Worm (Caenorhabditis elegans) whole organism, L4 larva: ENCODE results near the gene sel-1.
A peak's percentile ranks its signal among the peaks of the same experiment; 100 is the strongest.

ENCODE experiments used
- F44E2.7 ChIP-seq: fragments of 200-800 bp; sonication (Bioruptor generic); IDR thresholded peaks from 2 replicates; pipeline ENCODE4 v2.1.2; 2022; ENCODE audit warnings: missing genetic modification characterization, missing compliant biosample characterization
- F49E8.2 ChIP-seq: sonication (generic microtip); optimal IDR thresholded peaks from 2 replicates; lab custom pipeline; 2016; ENCODE audit warnings: missing compliant biosample characterization, mild to moderate bottlenecking, missing genetic modification characterization, borderline replicate concordance
- R02D3.7 ChIP-seq: fragments of 150-350 bp; sonication (generic microtip); optimal IDR thresholded peaks from 3 replicates; lab custom pipeline; 2014; ENCODE audit warnings: missing biosample characterization, missing genetic modification characterization
- T20F7.1 ChIP-seq: fragments of 200-800 bp; sonication (Bioruptor generic); optimal IDR thresholded peaks from 2 replicates; lab custom pipeline; 2018; ENCODE audit warnings: mild to moderate bottlenecking, missing genetic modification characterization, missing compliant biosample characterization
- T26A8.4 ChIP-seq: fragments of 200-800 bp; sonication (Bioruptor generic); IDR thresholded peaks from 2 replicates; pipeline ENCODE4 v1.3.6; 2022; ENCODE audit warnings: missing genetic modification characterization, missing compliant biosample characterization
- Y48G9A.11 ChIP-seq: fragments of 200-800 bp; sonication (Bioruptor generic); IDR thresholded peaks from 2 replicates; pipeline ENCODE4 v1.3.6; 2022; ENCODE audit warnings: missing genetic modification reagents, missing genetic modification characterization, missing compliant biosample characterization
- Y5F2A.4 ChIP-seq: fragments of 200-800 bp; sonication (Bioruptor generic); optimal IDR thresholded peaks from 2 replicates; lab custom pipeline; 2018; ENCODE audit warnings: mild to moderate bottlenecking, missing genetic modification characterization, missing compliant biosample characterization
- Y75B8A.6 ChIP-seq: fragments of 200-800 bp; sonication (Bioruptor generic); IDR thresholded peaks from 2 replicates; pipeline ENCODE4 v1.3.6; 2022; ENCODE audit warnings: missing genetic modification reagents, missing genetic modification characterization, missing compliant biosample characterization
- ZK337.2 ChIP-seq: fragments of 200-800 bp; sonication (Bioruptor generic); IDR thresholded peaks from 2 replicates; pipeline ENCODE4 v1.3.6; 2022; ENCODE audit warnings: missing genetic modification reagents, missing genetic modification characterization, missing compliant biosample characterization
- ZK546.5 ChIP-seq, 2 experiments: sonication (generic microtip); optimal IDR thresholded peaks; 2 replicates each; lab custom pipeline; 2017; ENCODE audit warnings: missing biosample characterization in 2 of 2, missing genetic modification characterization in 2 of 2
- aha-1 ChIP-seq: fragments of 150-350 bp; peaks from one replicate; lab custom pipeline; 2014; ENCODE audit warnings: missing biosample characterization, missing genetic modification characterization
- aly-2 ChIP-seq: sonication (generic microtip); optimal IDR thresholded peaks from 2 replicates; lab custom pipeline; 2018; ENCODE audit warnings: missing biosample characterization, missing genetic modification characterization
- arid-1 ChIP-seq: fragments of 200-800 bp; sonication (Bioruptor generic); conservative IDR thresholded peaks from 2 replicates; pipeline ENCODE4 v1.3.6; 2022; ENCODE audit warnings: missing genetic modification reagents, missing genetic modification characterization, missing compliant biosample characterization
- ceh-28 ChIP-seq: fragments of 150-350 bp; optimal IDR thresholded peaks from 2 replicates; lab custom pipeline; 2014; ENCODE audit warnings: missing biosample characterization, missing genetic modification reagents, missing genetic modification characterization
- ceh-62 ChIP-seq: sonication (generic microtip); optimal IDR thresholded peaks from 2 replicates; lab custom pipeline; 2017; ENCODE audit warnings: missing biosample characterization, missing genetic modification characterization
- cey-2 ChIP-seq: sonication (generic microtip); optimal IDR thresholded peaks from 3 replicates; lab custom pipeline; 2017; ENCODE audit warnings: missing genetic modification characterization, mild to moderate bottlenecking, missing compliant biosample characterization, antibody characterized with exemption, borderline replicate concordance; ENCODE audit not compliant: insufficient read depth
- dmd-6 ChIP-seq: fragments of 200-800 bp; sonication (Bioruptor generic); IDR thresholded peaks from 2 replicates; pipeline ENCODE4 v1.3.6; 2022; ENCODE audit warnings: missing genetic modification reagents, missing genetic modification characterization, missing compliant biosample characterization
- dmd-9 ChIP-seq: fragments of 200-800 bp; sonication (Bioruptor generic); IDR thresholded peaks from 2 replicates; pipeline ENCODE4 v1.3.6; 2022; ENCODE audit warnings: missing genetic modification reagents, missing genetic modification characterization, missing compliant biosample characterization
- duxl-1 ChIP-seq: sonication (generic microtip); optimal IDR thresholded peaks from 2 replicates; lab custom pipeline; 2016; ENCODE audit warnings: mild to moderate bottlenecking, missing genetic modification characterization, moderate library complexity, missing compliant biosample characterization; ENCODE audit not compliant: poor library complexity
- egl-27 ChIP-seq: sonication (generic microtip); optimal IDR thresholded peaks from 3 replicates; lab custom pipeline; 2017; ENCODE audit warnings: missing biosample characterization, missing genetic modification reagents, missing genetic modification characterization
- hlh-11 ChIP-seq: fragments of 200-800 bp; sonication (Bioruptor generic); optimal IDR thresholded peaks from 2 replicates; lab custom pipeline; 2018; ENCODE audit warnings: mild to moderate bottlenecking, missing genetic modification characterization, missing compliant biosample characterization
- lim-7 ChIP-seq: fragments of 200-800 bp; sonication (Bioruptor generic); IDR thresholded peaks from 2 replicates; pipeline ENCODE4 v1.3.6; 2022; ENCODE audit warnings: missing genetic modification characterization, missing compliant biosample characterization
- lin-1 ChIP-seq: fragments of 200-800 bp; sonication (Bioruptor generic); IDR thresholded peaks from 2 replicates; pipeline ENCODE4 v1.3.6; 2022; ENCODE audit warnings: missing genetic modification reagents, missing genetic modification characterization, missing compliant biosample characterization
- lin-13 ChIP-seq: fragments of 150-350 bp; optimal IDR thresholded peaks from 2 replicates; lab custom pipeline; 2014; ENCODE audit warnings: missing biosample characterization, missing genetic modification reagents, missing genetic modification characterization
- lin-15B ChIP-seq: fragments of 150-350 bp; sonication (generic microtip); optimal IDR thresholded peaks from 3 replicates; lab custom pipeline; 2014; ENCODE audit warnings: missing biosample characterization, missing genetic modification characterization
- madf-5 ChIP-seq, 2 experiments: fragments of 200-800 bp; sonication (Bioruptor generic); IDR thresholded peaks; 2 replicates each; pipeline ENCODE4 v1.3.6; 2022; ENCODE audit warnings: missing compliant biosample characterization in 2 of 2, missing genetic modification characterization in 2 of 2
- mdl-1 ChIP-seq, 2 experiments: fragments of 150-350 bp in 1 of 2; sonication (generic microtip) in 1 of 2; optimal IDR thresholded peaks; 2 replicates each; lab custom pipeline; 2014 to 2017; ENCODE audit warnings: missing biosample characterization in 2 of 2, missing genetic modification characterization in 2 of 2
- mdt-29 ChIP-seq: fragments of 200-800 bp; sonication (Bioruptor generic); IDR thresholded peaks from 2 replicates; pipeline ENCODE4 v1.3.6; 2022; ENCODE audit warnings: missing genetic modification reagents, missing genetic modification characterization, missing compliant biosample characterization
- mep-1 ChIP-seq: fragments of 150-350 bp; sonication (generic microtip); optimal IDR thresholded peaks from 3 replicates; lab custom pipeline; 2014; ENCODE audit warnings: missing biosample characterization, missing genetic modification characterization
- mxl-2 ChIP-seq: fragments of 200-800 bp; sonication (Bioruptor generic); conservative IDR thresholded peaks from 2 replicates; pipeline ENCODE4 v1.3.6; 2022; ENCODE audit warnings: missing genetic modification reagents, missing genetic modification characterization, missing compliant biosample characterization
- mxl-3 ChIP-seq: fragments of 200-800 bp; sonication (Bioruptor generic); optimal IDR thresholded peaks from 2 replicates; lab custom pipeline; 2018; ENCODE audit warnings: mild to moderate bottlenecking, missing genetic modification characterization, missing compliant biosample characterization
- nhr-10 ChIP-seq: fragments of 150-350 bp; optimal IDR thresholded peaks from 2 replicates; lab custom pipeline; 2014; ENCODE audit warnings: missing biosample characterization, missing genetic modification characterization
- nhr-102 ChIP-seq: sonication (generic microtip); optimal IDR thresholded peaks from 2 replicates; lab custom pipeline; 2016; ENCODE audit warnings: mild to moderate bottlenecking, missing genetic modification characterization, moderate library complexity, missing compliant biosample characterization
- nhr-11 ChIP-seq: fragments of 150-350 bp; optimal IDR thresholded peaks from 2 replicates; lab custom pipeline; 2014; ENCODE audit warnings: missing biosample characterization, missing genetic modification characterization
- nhr-237 ChIP-seq: sonication (generic microtip); optimal IDR thresholded peaks from 2 replicates; lab custom pipeline; 2017; ENCODE audit warnings: missing biosample characterization, missing genetic modification characterization
- nhr-25 ChIP-seq: sonication (generic microtip); optimal IDR thresholded peaks from 2 replicates; lab custom pipeline; 2017; ENCODE audit warnings: missing genetic modification characterization, mild to moderate bottlenecking, missing compliant biosample characterization, antibody characterized with exemption, moderate library complexity, borderline replicate concordance; ENCODE audit not compliant: insufficient read depth
- nhr-28 ChIP-seq: fragments of 150-350 bp; optimal IDR thresholded peaks from 2 replicates; lab custom pipeline; 2014; ENCODE audit warnings: missing biosample characterization, missing genetic modification characterization
- nhr-48 ChIP-seq: sonication (generic microtip); optimal IDR thresholded peaks from 2 replicates; lab custom pipeline; 2016; ENCODE audit warnings: mild to moderate bottlenecking, missing genetic modification characterization, missing compliant biosample characterization
- nhr-76 ChIP-seq: fragments of 150-350 bp; optimal IDR thresholded peaks from 2 replicates; lab custom pipeline; 2014; ENCODE audit warnings: missing biosample characterization, missing genetic modification characterization
- pha-4 ChIP-seq, 2 experiments: fragments of 150-350 bp in 1 of 2; fragments of 200-800 bp in 1 of 2; sonication (Bioruptor generic) in 1 of 2; IDR thresholded peaks in 1 of 2; optimal IDR thresholded peaks in 1 of 2; 2 replicates each; pipeline versions ENCODE4 v1.3.6 to Lab custom; 2014 to 2022; ENCODE audit warnings: missing genetic modification characterization in 2 of 2, missing genetic modification reagents in 2 of 2, missing biosample characterization in 1 of 2, missing compliant biosample characterization in 1 of 2
- php-3 ChIP-seq: fragments of 200-800 bp; sonication (Bioruptor generic); IDR thresholded peaks from 2 replicates; pipeline ENCODE4 v1.3.6; 2022; ENCODE audit warnings: missing genetic modification reagents, missing genetic modification characterization, missing compliant biosample characterization
- skn-1 ChIP-seq: fragments of 150-350 bp; optimal IDR thresholded peaks from 2 replicates; lab custom pipeline; 2014; ENCODE audit warnings: missing biosample characterization, missing genetic modification characterization
- tag-97 ChIP-seq: fragments of 200-800 bp; sonication (Bioruptor generic); IDR thresholded peaks from 2 replicates; pipeline ENCODE4 v1.3.6; 2022; ENCODE audit warnings: missing genetic modification characterization, missing compliant biosample characterization
- tra-1 ChIP-seq: fragments of 200-800 bp; sonication (Bioruptor generic); IDR thresholded peaks from 2 replicates; pipeline ENCODE4 v1.3.6; 2022; ENCODE audit warnings: missing genetic modification reagents, missing genetic modification characterization, missing compliant biosample characterization
- unc-130 ChIP-seq: sonication (generic microtip); optimal IDR thresholded peaks from 2 replicates; lab custom pipeline; 2016; ENCODE audit warnings: missing genetic modification reagents, missing genetic modification characterization, missing compliant biosample characterization
- unc-62 ChIP-seq, 3 experiments: fragments of 150-350 bp in 1 of 3; sonication (generic microtip); optimal IDR thresholded peaks in 2 of 3; peaks in 1 of 3; 1 replicate in 1 of 3; 2 replicates in 2 of 3; lab custom pipeline; 2014 to 2017; ENCODE audit warnings: missing biosample characterization in 3 of 3, missing genetic modification characterization in 3 of 3, missing genetic modification reagents in 3 of 3, missing genotype in 1 of 3
- zag-1 ChIP-seq: fragments of 150-350 bp; optimal IDR thresholded peaks from 2 replicates; lab custom pipeline; 2014; ENCODE audit warnings: missing biosample characterization, missing genetic modification characterization
- zfp-2 ChIP-seq: sonication (generic microtip); optimal IDR thresholded peaks from 2 replicates; lab custom pipeline; 2016; ENCODE audit warnings: mild to moderate bottlenecking, missing genetic modification characterization, missing compliant biosample characterization
- zfp-3 ChIP-seq: fragments of 200-800 bp; sonication (Bioruptor generic); conservative IDR thresholded peaks from 2 replicates; pipeline ENCODE4 v1.3.6; 2022; ENCODE audit warnings: missing genetic modification reagents, missing genetic modification characterization, missing compliant biosample characterization
- zip-2 ChIP-seq: fragments of 150-350 bp; optimal IDR thresholded peaks from 2 replicates; lab custom pipeline; 2014; ENCODE audit warnings: missing biosample characterization, missing genetic modification characterization
- ztf-7 ChIP-seq: fragments of 150-350 bp; optimal IDR thresholded peaks from 2 replicates; lab custom pipeline; 2014; ENCODE audit warnings: missing biosample characterization, missing genetic modification characterization

The sel-1 gene

DNA sequence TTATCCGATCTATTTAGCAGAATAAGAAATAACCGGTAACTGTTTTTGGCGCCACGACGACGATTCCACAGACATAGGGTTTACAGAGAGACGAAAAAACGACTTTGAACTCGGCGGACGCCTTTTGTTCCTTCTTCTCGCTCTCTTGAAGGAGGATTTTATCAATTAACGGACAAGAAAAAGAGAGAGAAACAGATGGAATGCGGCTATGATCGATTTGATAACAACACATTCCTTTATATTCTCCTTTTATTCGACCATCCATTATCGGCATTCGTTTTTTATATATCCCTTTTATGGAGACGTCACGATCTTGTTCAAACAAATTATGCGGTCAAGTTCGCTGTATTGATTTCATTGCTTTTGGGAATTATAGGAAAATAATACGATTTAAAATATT lies 11.7 kb upstream of the sel-1 start:
- TF ChIP-seq F49E8.2 (tag; lab: Kevin White, UChicago) (no peak), aly-2 (no peak), F44E2.7 (GFP tag; lab: Robert Waterston, UW) (no peak), php-3 (GFP tag; lab: Robert Waterston, UW) (no peak), ZK546.5 (tag; optimal IDR thresholded peaks at IDR 0.05; lab: Kevin White, UChicago) (no peak), lin-13 (GFP tag; lab: Kevin White, UChicago) (no peak), ztf-7 (tag; lab: Kevin White, UChicago) (no peak), T20F7.1 (GFP tag; lab: Kevin White, UChicago) (no peak), ceh-62 (tag; lab: Kevin White, UChicago) (no peak), nhr-11 (tag; lab: Kevin White, UChicago) (no peak), lin-15B (no peak), madf-5 (GFP tag; IDR thresholded peaks at IDR 0.05; lab: Robert Waterston, UW) (no peak), pha-4 (GFP tag; IDR thresholded peaks at IDR 0.05; lab: Robert Waterston, UW) (no peak), pha-4 (tag; optimal IDR thresholded peaks at IDR 0.05; lab: Kevin White, UChicago) (no peak), ZK337.2 (no peak), zfp-3 (GFP tag; lab: Robert Waterston, UW) (peak; percentile 74; the same call in 1 of the 2 replicates), duxl-1 (tag; lab: Kevin White, UChicago) (no peak), nhr-10 (tag; lab: Kevin White, UChicago) (no peak), zip-2 (tag; lab: Kevin White, UChicago) (no peak), Y48G9A.11 (GFP tag; lab: Robert Waterston, UW) (no peak), lin-1 (GFP tag; lab: Robert Waterston, UW) (no peak), lim-7 (GFP tag; lab: Robert Waterston, UW) (no peak), nhr-102 (tag; lab: Kevin White, UChicago) (peak; percentile 54), mxl-3 (GFP tag; lab: Kevin White, UChicago) (peak; percentile 11), nhr-28 (tag; lab: Kevin White, UChicago) (peak; percentile 55), zfp-2 (tag; lab: Kevin White, UChicago) (no peak), mdl-1 (tag; optimal IDR thresholded peaks at IDR 0.05; lab: Kevin White, UChicago) (peak in 1 of 2 experiments; percentile 51), hlh-11 (tag; lab: Kevin White, UChicago) (peak; percentile 46), R02D3.7 (tag; lab: Kevin White, UChicago) (no peak), mxl-2 (GFP tag; lab: Robert Waterston, UW) (no peak), dmd-9 (GFP tag; lab: Robert Waterston, UW) (no peak), nhr-237 (tag; lab: Kevin White, UChicago) (no peak), unc-130 (no peak), mdt-29 (GFP tag; lab: Robert Waterston, UW) (no peak), zag-1 (tag; lab: Kevin White, UChicago) (no peak), egl-27 (no peak), ceh-28 (tag; lab: Kevin White, UChicago) (no peak), nhr-25 (peak; percentile 34), cey-2 (tag; lab: Kevin White, UChicago) (no peak), unc-62 (GFP tag; optimal IDR thresholded peaks at IDR 0.05 in 1 of 2; lab: Kevin White, UChicago) (no peak), unc-62 (tag; optimal IDR thresholded peaks at IDR 0.05; lab: Kevin White, UChicago) (no peak), dmd-6 (GFP tag; lab: Robert Waterston, UW) (no peak), tag-97 (GFP tag; lab: Robert Waterston, UW) (no peak), skn-1 (tag; lab: Kevin White, UChicago) (no peak), aha-1 (tag; lab: Kevin White, UChicago) (peak; percentile 93), nhr-48 (tag; lab: Kevin White, UChicago) (no peak), arid-1 (GFP tag; lab: Robert Waterston, UW) (no peak), Y75B8A.6 (GFP tag; lab: Robert Waterston, UW) (no peak), T26A8.4 (GFP tag; lab: Robert Waterston, UW) (peak; percentile 90), Y5F2A.4 (GFP tag; lab: Kevin White, UChicago) (no peak), nhr-76 (no peak), tra-1 (no peak), mep-1 (tag; lab: Kevin White, UChicago) (peak; percentile 14)
